Fruit fly (Drosophila melanogaster): ENCODE results near the gene CG13082.

The CG13082 gene

DNA sequence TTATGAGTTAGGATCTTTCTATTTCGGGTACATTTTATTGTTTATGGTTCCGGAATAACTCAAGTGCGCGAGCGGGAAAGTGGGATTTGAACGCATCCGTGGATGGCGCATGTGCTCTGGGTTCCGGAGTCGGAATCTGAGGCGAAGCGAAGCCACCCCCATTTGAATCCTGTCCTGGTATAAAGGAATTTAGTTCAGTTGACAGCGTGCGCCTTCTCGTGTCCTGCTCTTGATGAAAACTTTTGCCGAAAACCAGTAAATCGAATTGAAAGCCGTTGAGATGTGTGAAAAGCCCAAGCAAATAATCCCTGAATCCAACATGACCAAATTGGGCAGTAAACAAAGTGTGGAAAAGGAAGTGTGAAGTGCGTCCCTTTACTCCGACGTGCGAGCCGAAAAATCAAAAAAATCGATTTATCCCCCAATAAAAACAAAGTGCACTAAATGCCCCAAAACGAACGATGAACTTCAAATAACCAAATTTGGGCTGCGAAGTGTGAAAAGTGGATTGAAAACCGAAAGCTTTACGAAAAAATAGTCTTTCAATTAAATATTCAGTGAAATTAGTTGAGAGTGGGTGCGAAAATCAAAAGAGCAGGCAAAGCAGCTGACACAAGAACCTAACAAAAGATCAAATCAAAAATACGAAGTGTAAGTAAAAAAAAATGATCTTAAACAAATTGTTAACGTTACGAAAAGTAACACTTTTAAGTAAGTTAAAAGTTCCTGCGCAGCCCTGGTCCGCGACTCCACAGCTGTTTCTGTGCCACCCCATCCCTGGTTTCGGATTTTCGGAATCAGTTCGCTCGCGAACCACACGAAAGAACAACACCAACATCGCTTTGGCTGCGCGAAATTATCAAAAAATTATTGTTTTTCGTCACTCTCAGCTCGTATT lies 48.5 kb downstream of the CG13082 start, which contains the start of gene Lar (continued):
- TF ChIP-seq dmrt11E (tag; optimal IDR thresholded peaks at IDR 0.05) (peak; percentile 52), HmgZ (tag; optimal IDR thresholded peaks at IDR 0.05) (peak; percentile 85), dan (GFP tag; IDR thresholded peaks at IDR 0.05) (no peak), bsh (GFP tag; optimal IDR thresholded peaks at IDR 0.05) (peak; percentile 6 to 47), Bdp1 (GFP tag; optimal IDR thresholded peaks at IDR 0.05) (peak; percentile 42), lilli (GFP tag; optimal IDR thresholded peaks at IDR 0.05) (peak; percentile 80), Mad (GFP tag; optimal IDR thresholded peaks at IDR 0.05) (peak; percentile 54), CG4617 (GFP tag; optimal IDR thresholded peaks at IDR 0.05; ENCODE audit: borderline replicate concordance) (peak; percentile 88), Dbx (GFP tag; IDR thresholded peaks at IDR 0.05) (peak; percentile 76), Aef1 (GFP tag; IDR thresholded peaks at IDR 0.05) (peak; percentile 67), phol (tag; optimal IDR thresholded peaks at IDR 0.05) (peak; percentile 58), Trl (optimal IDR thresholded peaks at IDR 0.05) (no peak), Trl (GFP tag; optimal IDR thresholded peaks at IDR 0.05) (peak; percentile 49), NK7.1 (GFP tag; optimal IDR thresholded peaks at IDR 0.05) (peak; percentile 16), CG1647 (GFP tag; optimal IDR thresholded peaks at IDR 0.05) (no peak), HmgD (GFP tag; optimal IDR thresholded peaks at IDR 0.05) (peak; percentile 76), sr (GFP tag; IDR thresholded peaks at IDR 0.05) (no peak), nom (GFP tag; optimal IDR thresholded peaks at IDR 0.05) (peak; percentile 37), Dref (GFP tag; IDR thresholded peaks at IDR 0.05) (0 out of 2 replicates have a peak, but pooled peaks have one; percentile 39), Gsc (GFP tag; IDR thresholded peaks at IDR 0.05) (no peak), danr (GFP tag; IDR thresholded peaks at IDR 0.05) (no peak), CG17186 (GFP tag; optimal IDR thresholded peaks at IDR 0.05) (peak; percentile 68), sna (GFP tag; IDR thresholded peaks at IDR 0.05; ENCODE audit: partially characterized antibody) (0 out of 2 replicates have a peak, but pooled peaks have one; percentile 14), Gug (GFP tag; IDR thresholded peaks at IDR 0.05) (peak; percentile 47; the same call in 2 of the 4 replicates), Lhr (GFP tag; optimal IDR thresholded peaks at IDR 0.05) (peak; percentile 58), peb (GFP tag; IDR thresholded peaks at IDR 0.05) (0 out of 2 replicates have a peak, but pooled peaks have one; percentile 43), Myb (GFP tag; optimal IDR thresholded peaks at IDR 0.05) (peak; percentile 77), YL-1 (GFP tag; optimal IDR thresholded peaks at IDR 0.05) (peak; percentile 15), al (GFP tag; IDR thresholded peaks at IDR 0.05) (peak; percentile 43; the same call in 1 of the 2 replicates), sens-2 (GFP tag; IDR thresholded peaks at IDR 0.05) (no peak), fd3F (GFP tag; optimal IDR thresholded peaks at IDR 0.05) (peak; percentile 50), CG17328 (GFP tag; IDR thresholded peaks at IDR 0.05) (peak; percentile 50; the same call in 1 of the 2 replicates), lola (GFP tag; optimal IDR thresholded peaks at IDR 0.05) (peak in 1 of 3 experiments; percentile 35), CG14965 (GFP tag; optimal IDR thresholded peaks at IDR 0.05; ENCODE audit: borderline replicate concordance) (no peak), Med (GFP tag) (peak; percentile 93), CG6791 (GFP tag; IDR thresholded peaks at IDR 0.05; ENCODE audit: partially characterized antibody) (no peak), row (GFP tag; IDR thresholded peaks at IDR 0.05) (peak; percentile 87), repo (GFP tag; optimal IDR thresholded peaks at IDR 0.05) (peak; percentile 11), CG12071 (GFP tag; optimal IDR thresholded peaks at IDR 0.05) (no peak), CG16779 (GFP tag; IDR thresholded peaks at IDR 0.05) (no peak), CG13894 (tag; optimal IDR thresholded peaks at IDR 0.05) (peak; percentile 62), Nf-YA (GFP tag; IDR thresholded peaks at IDR 0.05) (0 out of 2 replicates have a peak, but pooled peaks have one; percentile 32), CG12744 (GFP tag; optimal IDR thresholded peaks at IDR 0.05) (no peak), lmd (GFP tag; IDR thresholded peaks at IDR 0.05) (peak; percentile 50; the same call in 1 of the 2 replicates), CG30431 (GFP tag; optimal IDR thresholded peaks at IDR 0.05) (no peak), CG7556 (GFP tag; optimal IDR thresholded peaks at IDR 0.05) (peak; percentile 63), Sin3A (optimal IDR thresholded peaks at IDR 0.05) (peak; percentile 68), Doc3 (GFP tag; IDR thresholded peaks at IDR 0.05; ENCODE audit: partially characterized antibody) (no peak), CG33557 (GFP tag; optimal IDR thresholded peaks at IDR 0.05) (no peak)
